Worm (Caenorhabditis elegans): Measurements from ENCODE around the gene srab-16.
A peak's percentile ranks its signal among the peaks of the same experiment; 100 is the strongest.

The srab-16 gene

DNA sequence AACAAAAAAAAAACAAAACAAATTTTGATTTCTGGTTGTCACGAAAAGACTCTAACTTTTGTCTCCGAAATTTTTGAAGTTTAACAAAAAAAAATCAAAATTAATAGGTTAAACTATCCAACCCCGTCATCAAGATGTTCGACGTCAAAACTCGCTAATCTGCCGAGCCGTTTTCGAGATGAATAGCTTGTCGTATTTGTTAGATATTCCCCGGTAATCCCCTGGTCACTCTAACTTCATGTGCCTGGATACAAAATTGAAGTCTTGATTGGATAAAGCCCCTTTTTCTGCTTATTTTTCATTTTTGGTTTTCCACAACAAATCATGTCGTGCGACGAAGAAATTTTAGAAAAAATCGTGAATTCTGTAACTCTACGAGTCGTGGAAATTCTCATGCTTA is at the start of gene srab-16:
TSS of gene srab-16 (plus strand) at position 301 of the 400 bp plus-strand sequence.
- TF ChIP-seq dsc-1 (tag; optimal IDR thresholded peaks at IDR 0.05), result peak; percentile 40
- TF ChIP-seq skn-1 (tag; optimal IDR thresholded peaks at IDR 0.05), result no peak

DNA sequence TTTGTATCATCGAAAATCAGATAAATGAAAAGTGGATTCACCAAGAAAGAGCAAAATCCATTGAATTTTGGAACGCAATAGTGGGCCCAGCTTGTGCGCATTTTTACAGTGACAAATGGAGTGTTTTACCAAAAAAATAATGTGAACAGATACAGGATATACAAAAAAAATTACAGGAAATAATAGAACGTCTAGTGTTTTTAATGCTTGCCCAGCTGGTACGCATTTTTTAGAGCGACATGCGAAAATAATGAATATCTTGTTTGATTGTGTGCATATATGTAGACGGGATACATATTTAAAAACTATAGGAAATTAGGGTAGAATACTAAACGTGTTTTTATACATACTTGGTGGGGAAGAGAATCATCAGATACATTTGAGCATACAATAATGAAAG is 46.4 kb upstream of the srab-16 start, which contains the start of gene srj-25:
TSS of gene srj-25 (minus strand) at position 101 of the 400 bp plus-strand sequence.
- TF ChIP-seq unc-130 (tag; optimal IDR thresholded peaks at IDR 0.05) (no peak), nhr-77 (tag; optimal IDR thresholded peaks at IDR 0.05) (no peak), nhr-71 (tag; optimal IDR thresholded peaks at IDR 0.05) (no peak), hlh-4 (tag; optimal IDR thresholded peaks at IDR 0.05) (no peak), lin-13 (GFP tag; optimal IDR thresholded peaks at IDR 0.05) (no peak), nhr-85 (tag) (no peak), nhr-11 (tag; optimal IDR thresholded peaks at IDR 0.05) (no peak), nhr-237 (tag; optimal IDR thresholded peaks at IDR 0.05) (no peak), mdl-1 (tag; optimal IDR thresholded peaks at IDR 0.05) (no peak), jun-1 (tag; optimal IDR thresholded peaks at IDR 0.05) (no peak), dpl-1 (GFP tag; optimal IDR thresholded peaks at IDR 0.05) (no peak), ces-1 (GFP tag; optimal IDR thresholded peaks at IDR 0.05) (no peak), tlp-1 (tag; optimal IDR thresholded peaks at IDR 0.05) (no peak), blmp-1 (tag; optimal IDR thresholded peaks at IDR 0.05) (no peak)

DNA sequence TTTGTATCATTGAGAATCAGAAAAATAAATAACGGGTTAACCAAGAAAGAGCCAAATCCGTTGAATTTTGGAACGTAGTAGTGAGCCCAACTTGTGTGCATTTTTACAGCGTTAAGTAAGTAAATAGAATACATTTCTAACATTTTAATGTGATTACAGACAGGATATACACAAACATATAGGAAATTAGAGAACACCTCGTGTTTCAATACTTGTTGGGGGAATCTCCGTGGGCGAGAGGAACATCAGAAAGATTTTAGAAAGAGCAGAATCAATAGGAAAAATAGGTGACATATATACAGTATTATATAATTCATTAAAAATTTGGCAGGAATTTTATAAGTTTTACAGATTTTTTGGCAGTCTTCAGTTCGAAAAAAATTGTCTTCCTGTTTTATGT is 43.8 kb upstream of the srab-16 start, which contains the start of gene srj-24:
TSS of gene srj-24 (minus strand) at position 101 of the 400 bp plus-strand sequence.
- no peak for TF ChIP-seq jun-1 (tag; optimal IDR thresholded peaks at IDR 0.05)
- no peak for TF ChIP-seq blmp-1 (tag; optimal IDR thresholded peaks at IDR 0.05)
- TF ChIP-seq F16B12.6 (tag; optimal IDR thresholded peaks at IDR 0.05), result no peak
- TF ChIP-seq C34B4.2 (tag; optimal IDR thresholded peaks at IDR 0.05), result no peak
- no peak for TF ChIP-seq alr-1 (tag; optimal IDR thresholded peaks at IDR 0.05; ENCODE audit: borderline replicate concordance)
- TF ChIP-seq ama-1 (optimal IDR thresholded peaks at IDR 0.05), result no peak
- TF ChIP-seq snu-23 (GFP tag; optimal IDR thresholded peaks at IDR 0.05), result no peak
- no peak for TF ChIP-seq lir-3 (tag; optimal IDR thresholded peaks at IDR 0.05; ENCODE audit: poor library complexity)
- no peak for TF ChIP-seq egl-27 (tag; optimal IDR thresholded peaks at IDR 0.05)
- TF ChIP-seq lin-13 (GFP tag; optimal IDR thresholded peaks at IDR 0.05), result no peak
- no peak for TF ChIP-seq efl-1 (optimal IDR thresholded peaks at IDR 0.05)
- no peak for TF ChIP-seq efl-1 (GFP tag; optimal IDR thresholded peaks at IDR 0.05 in 1 of 2)
- no peak for TF ChIP-seq mab-9 (GFP tag; IDR thresholded peaks at IDR 0.05)
- TF ChIP-seq nhr-11 (tag; optimal IDR thresholded peaks at IDR 0.05), result no peak
- no peak for TF ChIP-seq nhr-84 (tag; optimal IDR thresholded peaks at IDR 0.05)

DNA sequence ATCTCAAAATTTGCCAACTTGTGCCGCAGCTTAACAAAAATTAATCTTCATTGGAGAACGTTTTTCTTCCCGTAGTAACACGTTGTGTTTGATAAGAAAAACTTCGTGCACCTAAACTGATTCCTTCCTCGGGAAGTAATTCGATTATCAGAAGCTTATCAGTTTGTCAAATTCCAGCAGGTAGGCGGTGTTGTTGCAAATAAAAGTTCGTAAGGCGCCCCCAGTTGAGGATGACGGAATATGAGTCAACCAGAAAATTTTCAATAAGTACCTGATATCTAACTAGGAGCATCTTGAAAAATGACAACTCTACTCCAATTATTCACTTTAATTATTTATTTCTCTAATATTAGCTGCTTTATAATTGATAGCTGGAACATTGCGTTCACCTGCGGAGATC is 40.7 kb upstream of the srab-16 start, which contains the start of gene C05E4.7:
TSS of gene C05E4.7 (plus strand) at position 301 of the 400 bp plus-strand sequence.
- TF ChIP-seq efl-1 (optimal IDR thresholded peaks at IDR 0.05) (no peak), efl-1 (GFP tag; optimal IDR thresholded peaks at IDR 0.05 in 1 of 2) (peak in 1 of 2 experiments; percentile 32), fkh-8 (tag; optimal IDR thresholded peaks at IDR 0.05) (no peak)

DNA sequence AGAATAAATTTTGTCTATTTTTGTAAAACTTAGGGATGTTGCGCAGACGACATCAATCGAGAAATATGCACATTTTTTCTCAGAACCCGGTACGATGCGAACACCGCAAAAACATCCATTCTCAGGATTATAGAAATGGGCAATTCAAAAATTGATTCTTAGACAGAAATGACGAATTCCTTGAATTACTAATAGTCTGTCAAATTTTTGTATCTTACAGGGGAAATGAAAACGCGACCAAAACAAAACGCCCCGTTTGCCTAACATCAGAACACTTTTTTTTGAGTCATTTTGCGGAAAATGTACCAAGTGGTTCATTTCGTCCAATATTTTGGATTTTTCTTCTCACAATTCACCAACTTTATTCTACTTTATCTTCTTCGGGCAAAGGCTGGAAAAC is 39.2 kb upstream of the srab-16 start, which contains the start of gene str-134:
TSS of gene str-134 (plus strand) at position 301 of the 400 bp plus-strand sequence.
- TF ChIP-seq tlp-1 (tag; optimal IDR thresholded peaks at IDR 0.05), result no peak
- TF ChIP-seq ztf-4 (tag; optimal IDR thresholded peaks at IDR 0.05), result no peak
- no peak for TF ChIP-seq efl-1 (optimal IDR thresholded peaks at IDR 0.05)
- TF ChIP-seq efl-1 (GFP tag; optimal IDR thresholded peaks at IDR 0.05 in 1 of 2), result no peak
- TF ChIP-seq lin-39 (tag; optimal IDR thresholded peaks at IDR 0.05), result no peak
- TF ChIP-seq ces-1 (GFP tag; optimal IDR thresholded peaks at IDR 0.05), result no peak
- TF ChIP-seq pqm-1 (tag; optimal IDR thresholded peaks at IDR 0.05), result no peak
- no peak for TF ChIP-seq xbp-1 (tag; optimal IDR thresholded peaks at IDR 0.05)
- TF ChIP-seq snu-23 (GFP tag; optimal IDR thresholded peaks at IDR 0.05), result no peak
- TF ChIP-seq lir-3 (tag; optimal IDR thresholded peaks at IDR 0.05; ENCODE audit: poor library complexity), result no peak
- no peak for TF ChIP-seq irx-1 (tag; optimal IDR thresholded peaks at IDR 0.05)
- TF ChIP-seq zip-4 (GFP tag; optimal IDR thresholded peaks at IDR 0.05), result no peak
- no peak for TF ChIP-seq nhr-11 (tag; optimal IDR thresholded peaks at IDR 0.05)
- TF ChIP-seq ceh-82 (tag; optimal IDR thresholded peaks at IDR 0.05), result no peak
- TF ChIP-seq rnt-1 (tag; optimal IDR thresholded peaks at IDR 0.05), result no peak
- no peak for TF ChIP-seq skn-1 (tag; optimal IDR thresholded peaks at IDR 0.05)
- TF ChIP-seq nhr-77 (tag; optimal IDR thresholded peaks at IDR 0.05), result no peak
- no peak for TF ChIP-seq sup-37 (GFP tag; optimal IDR thresholded peaks at IDR 0.05)
- TF ChIP-seq fos-1 (tag; optimal IDR thresholded peaks at IDR 0.05), result no peak
